Worm (Caenorhabditis elegans) whole organism, young adult: ENCODE results near the gene nhr-40.

Experiments used
- B0261.1 ChIP-seq: sonication (generic microtip); optimal IDR thresholded peaks from 2 replicates; lab custom pipeline; 2016; ENCODE audit warnings: mild to moderate bottlenecking, missing genetic modification characterization, moderate library complexity, missing compliant biosample characterization
- D2030.7 ChIP-seq: fragments of 200-800 bp; sonication (Bioruptor generic); IDR thresholded peaks from 2 replicates; pipeline ENCODE4 v1.3.6; 2022; ENCODE audit warnings: missing genetic modification reagents, missing genetic modification characterization, missing compliant biosample characterization
- F22D6.2 ChIP-seq: sonication (generic microtip); optimal IDR thresholded peaks from 2 replicates; lab custom pipeline; 2016; ENCODE audit warnings: mild to moderate bottlenecking, missing genetic modification characterization, missing compliant biosample characterization
- K12H6.12 ChIP-seq: fragments of 200-800 bp; sonication (Bioruptor generic); optimal IDR thresholded peaks from 2 replicates; lab custom pipeline; 2018; ENCODE audit warnings: mild to moderate bottlenecking, missing genetic modification characterization, missing compliant biosample characterization
- T07F8.4 ChIP-seq: sonication (generic microtip); optimal IDR thresholded peaks from 2 replicates; lab custom pipeline; 2016; ENCODE audit warnings: mild to moderate bottlenecking, missing genetic modification characterization, moderate library complexity, missing compliant biosample characterization
- T26A5.8 ChIP-seq: sonication (generic microtip); optimal IDR thresholded peaks from 2 replicates; lab custom pipeline; 2016; ENCODE audit warnings: missing genetic modification characterization, missing compliant biosample characterization
- Y95B8A.8 ChIP-seq: fragments of 200-800 bp; sonication (Bioruptor generic); IDR thresholded peaks from 2 replicates; pipeline ENCODE4 v1.3.6; 2022; ENCODE audit warnings: missing genetic modification reagents, missing genetic modification characterization, missing compliant biosample characterization
- ZK185.1 ChIP-seq: sonication (generic microtip); optimal IDR thresholded peaks from 2 replicates; lab custom pipeline; 2016; ENCODE audit warnings: mild to moderate bottlenecking, missing genetic modification characterization, missing compliant biosample characterization; ENCODE audit not compliant: poor library complexity, severe bottlenecking
- aptf-2 ChIP-seq: fragments of 200-800 bp; sonication (Bioruptor generic); conservative IDR thresholded peaks from 2 replicates; pipeline ENCODE4 v1.3.6; 2022; ENCODE audit warnings: missing genetic modification reagents, missing genetic modification characterization, missing compliant biosample characterization
- attf-6 ChIP-seq: fragments of 200-800 bp; sonication (Bioruptor generic); IDR thresholded peaks from 2 replicates; pipeline ENCODE4 v1.3.6; 2022; ENCODE audit warnings: missing genetic modification reagents, missing genetic modification characterization, missing compliant biosample characterization
- ccch-3 ChIP-seq: fragments of 200-800 bp; sonication (Bioruptor generic); optimal IDR thresholded peaks from 2 replicates; lab custom pipeline; 2018; ENCODE audit warnings: mild to moderate bottlenecking, missing genetic modification characterization, missing compliant biosample characterization
- cebp-2 ChIP-seq: fragments of 200-800 bp; sonication (Bioruptor generic); IDR thresholded peaks from 2 replicates; pipeline ENCODE4 v1.3.6; 2022; ENCODE audit warnings: missing genetic modification characterization, missing compliant biosample characterization
- die-1 ChIP-seq: sonication (generic microtip); optimal IDR thresholded peaks from 2 replicates; lab custom pipeline; 2016; ENCODE audit warnings: missing genotype, mild to moderate bottlenecking, missing genetic modification characterization, missing compliant biosample characterization
- egl-44 ChIP-seq: fragments of 200-800 bp; sonication (Bioruptor generic); IDR thresholded peaks from 2 replicates; pipeline ENCODE4 v1.3.6; 2022; ENCODE audit warnings: missing genetic modification reagents, missing genetic modification characterization, missing compliant biosample characterization
- gei-17 ChIP-seq: fragments of 200-800 bp; sonication (Bioruptor generic); optimal IDR thresholded peaks from 2 replicates; lab custom pipeline; 2018; ENCODE audit warnings: mild to moderate bottlenecking, missing genetic modification characterization, missing compliant biosample characterization
- hsf-1 ChIP-seq: fragments of 200-800 bp; sonication (Bioruptor generic); IDR thresholded peaks from 2 replicates; pipeline ENCODE4 v1.3.6; 2022; ENCODE audit warnings: missing genetic modification reagents, missing genetic modification characterization, missing compliant biosample characterization
- lag-1 ChIP-seq: fragments of 200-800 bp; sonication (Bioruptor generic); IDR thresholded peaks from 2 replicates; pipeline ENCODE4 v1.3.6; 2022; ENCODE audit warnings: missing genetic modification reagents, missing genetic modification characterization, missing compliant biosample characterization
- let-526 ChIP-seq: fragments of 200-800 bp; sonication (Bioruptor generic); IDR thresholded peaks from 2 replicates; pipeline ENCODE4 v1.3.6; 2022; ENCODE audit warnings: missing genetic modification reagents, missing genetic modification characterization, missing compliant biosample characterization
- lin-35 ChIP-seq, 3 experiments: fragments of 150-350 bp in 2 of 3; sonication (generic microtip) in 1 of 3; optimal IDR thresholded peaks; 2 replicates each; lab custom pipeline; 2014 to 2018; ENCODE audit warnings: missing biosample characterization in 3 of 3, missing genetic modification characterization in 3 of 3, missing genetic modification reagents in 3 of 3
- lir-1 ChIP-seq: fragments of 200-800 bp; sonication (Bioruptor generic); conservative IDR thresholded peaks from 2 replicates; pipeline ENCODE4 v1.3.6; 2022; ENCODE audit warnings: missing genetic modification reagents, missing genetic modification characterization, missing compliant biosample characterization
- mxl-1 ChIP-seq: sonication (generic microtip); optimal IDR thresholded peaks from 2 replicates; lab custom pipeline; 2016; ENCODE audit warnings: missing genetic modification characterization, missing compliant biosample characterization
- nhr-120 ChIP-seq: fragments of 200-800 bp; sonication (Bioruptor generic); IDR thresholded peaks from 2 replicates; pipeline ENCODE4 v1.3.6; 2022; ENCODE audit warnings: missing genetic modification characterization, missing compliant biosample characterization
- nhr-179 ChIP-seq: sonication (generic microtip); optimal IDR thresholded peaks from 2 replicates; lab custom pipeline; 2016; ENCODE audit warnings: mild to moderate bottlenecking, missing genetic modification characterization, missing compliant biosample characterization
- nhr-80 ChIP-seq: sonication (generic microtip); optimal IDR thresholded peaks from 2 replicates; lab custom pipeline; 2016; ENCODE audit warnings: missing genetic modification characterization, missing compliant biosample characterization
- repo-1 ChIP-seq: sonication (generic microtip); optimal IDR thresholded peaks from 2 replicates; lab custom pipeline; 2017; ENCODE audit warnings: mild to moderate bottlenecking, missing genetic modification characterization, missing compliant biosample characterization
- snpc-1.1 ChIP-seq: sonication (generic microtip); optimal IDR thresholded peaks from 2 replicates; lab custom pipeline; 2017; ENCODE audit warnings: missing genetic modification characterization, mild to moderate bottlenecking, missing compliant biosample characterization, antibody characterized with exemption, moderate library complexity, missing genotype, missing genetic modification reagents; ENCODE audit not compliant: insufficient read depth
- snpc-1.3 ChIP-seq: sonication (generic microtip); optimal IDR thresholded peaks from 2 replicates; lab custom pipeline; 2017; ENCODE audit warnings: missing genetic modification characterization, mild to moderate bottlenecking, missing compliant biosample characterization, antibody characterized with exemption, moderate library complexity, missing genotype, missing genetic modification reagents; ENCODE audit not compliant: insufficient read depth
- unc-62 ChIP-seq: fragments of 150-350 bp; optimal IDR thresholded peaks from 2 replicates; lab custom pipeline; 2014; ENCODE audit warnings: missing biosample characterization, missing genetic modification reagents, missing genetic modification characterization
- xnd-1 ChIP-seq: sonication (generic microtip); optimal IDR thresholded peaks from 2 replicates; lab custom pipeline; 2016; ENCODE audit warnings: missing genotype, missing genetic modification reagents, missing genetic modification characterization, missing compliant biosample characterization
- zfh-2 ChIP-seq: fragments of 200-800 bp; sonication (Bioruptor generic); conservative IDR thresholded peaks from 2 replicates; pipeline ENCODE4 v1.3.6; 2022; ENCODE audit warnings: missing genetic modification reagents, missing genetic modification characterization, missing compliant biosample characterization
- zim-3 ChIP-seq: sonication (generic microtip); optimal IDR thresholded peaks from 2 replicates; lab custom pipeline; 2017; ENCODE audit warnings: mild to moderate bottlenecking, missing genetic modification characterization, moderate library complexity, missing compliant biosample characterization
- ztf-25 ChIP-seq: fragments of 200-800 bp; sonication (Bioruptor generic); IDR thresholded peaks from 2 replicates; pipeline ENCODE4 v1.3.6; 2022; ENCODE audit warnings: missing genetic modification reagents, missing genetic modification characterization, missing compliant biosample characterization
- ztf-26 ChIP-seq: sonication (generic microtip); optimal IDR thresholded peaks from 2 replicates; lab custom pipeline; 2017; ENCODE audit warnings: missing genetic modification characterization, missing compliant biosample characterization
- ztf-28 ChIP-seq: fragments of 200-800 bp; sonication (Bioruptor generic); IDR thresholded peaks from 2 replicates; pipeline ENCODE4 v1.3.6; 2022; ENCODE audit warnings: missing genetic modification reagents, missing genetic modification characterization, missing compliant biosample characterization
- ztf-6 ChIP-seq: fragments of 200-800 bp; sonication (Bioruptor generic); IDR thresholded peaks from 2 replicates; pipeline ENCODE4 v1.3.6; 2022; ENCODE audit warnings: missing genetic modification reagents, missing genetic modification characterization, missing compliant biosample characterization

The nhr-40 gene

ce11 chrX:2559979-2560378, 33.8 kb upstream of the nhr-40 start, which contains the start of gene F52H2.5:
F52H2.5 (minus strand) TSS chrX:2560079.
- TF ChIP-seq die-1 (tag; lab: Kevin White, UChicago): no peak
- TF ChIP-seq aptf-2 (GFP tag; lab: Robert Waterston, UW): no peak
- TF ChIP-seq egl-44 (GFP tag; lab: Robert Waterston, UW): no peak
- TF ChIP-seq snpc-1.1 (tag; lab: Kevin White, UChicago): no peak
- TF ChIP-seq zim-3: no peak
- no peak for TF ChIP-seq let-526 (GFP tag; lab: Robert Waterston, UW)
- TF ChIP-seq unc-62 (GFP tag; lab: Kevin White, UChicago): no peak
- TF ChIP-seq ZK185.1 (tag; lab: Kevin White, UChicago): no peak
- TF ChIP-seq K12H6.12 (tag; lab: Kevin White, UChicago): no peak
- no peak for TF ChIP-seq D2030.7
- no peak for TF ChIP-seq mxl-1 (tag; lab: Kevin White, UChicago)
- no peak for TF ChIP-seq ztf-28
- no peak for TF ChIP-seq attf-6
- TF ChIP-seq ztf-26 (tag; lab: Kevin White, UChicago): no peak
- TF ChIP-seq F22D6.2 (tag; lab: Kevin White, UChicago): no peak
- TF ChIP-seq repo-1: no peak
- TF ChIP-seq lir-1: no peak
- no peak for TF ChIP-seq cebp-2 (GFP tag; lab: Robert Waterston, UW)
- TF ChIP-seq lin-35 (GFP tag; optimal IDR thresholded peaks at IDR 0.05; lab: Kevin White, UChicago): no peak

DNA sequence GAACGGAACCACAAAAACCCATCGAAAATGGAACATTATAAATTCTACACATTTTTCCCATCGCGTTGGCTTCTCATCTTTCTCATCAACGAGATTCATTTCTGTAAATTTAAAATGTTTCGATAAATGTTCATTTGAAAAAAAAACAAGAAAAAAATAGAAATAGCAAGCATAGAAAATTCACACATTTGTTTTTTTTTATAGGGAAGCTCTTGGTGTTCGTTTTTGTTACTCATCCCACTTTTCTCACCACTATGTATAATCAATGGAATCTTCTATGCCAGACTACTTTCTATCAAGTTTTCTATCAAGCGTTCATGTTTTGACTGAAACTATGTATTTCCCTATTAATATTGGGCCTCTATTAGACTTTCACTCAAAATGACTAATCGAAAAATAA, 29.8 kb upstream of the nhr-40 start, which contains the start of gene dhcr-24:
dhcr-24 (minus strand) TSS at position 101 of the 400 bp plus-strand sequence.
- TF ChIP-seq xnd-1 (no peak), nhr-120 (GFP tag; lab: Robert Waterston, UW) (no peak), B0261.1 (tag; lab: Kevin White, UChicago) (no peak), gei-17 (GFP tag; lab: Kevin White, UChicago) (no peak)

DNA sequence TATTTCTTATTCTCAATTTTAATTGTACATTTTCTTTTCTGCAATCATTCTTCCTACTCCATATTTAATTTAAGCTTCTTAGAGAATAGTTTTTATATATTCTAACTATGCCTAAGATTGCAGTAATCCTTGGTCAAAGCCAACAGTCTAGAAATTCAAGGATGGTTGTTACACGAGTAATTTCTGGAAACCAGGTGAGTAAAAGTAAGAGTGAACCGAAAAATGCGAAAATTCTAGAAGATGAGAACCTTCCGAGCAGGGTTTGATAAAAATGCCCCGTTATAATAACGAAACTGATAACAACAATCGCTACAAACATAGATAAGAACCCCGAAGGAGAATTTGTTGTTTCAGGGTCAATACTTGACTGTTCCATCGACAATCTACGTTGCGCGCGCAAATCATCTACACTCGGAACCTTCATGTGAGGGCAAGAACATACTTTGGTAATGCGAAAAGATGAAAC, 28.5 kb upstream of the nhr-40 start, which contains the start of gene F52H2.15:
F52H2.15 (plus strand) TSS at position 51 of the 466 bp plus-strand sequence.
- TF ChIP-seq nhr-80 (tag; lab: Kevin White, UChicago) (peak; percentile 49), T26A5.8 (tag; lab: Kevin White, UChicago) (no peak)

ce11 chrX:2567761-2568160, 26.0 kb upstream of the nhr-40 start:
- no peak for TF ChIP-seq snpc-1.3 (tag; lab: Kevin White, UChicago)
- no peak for TF ChIP-seq zfh-2 (GFP tag; lab: Robert Waterston, UW)
- TF ChIP-seq ccch-3: no peak
- no peak for TF ChIP-seq lag-1 (GFP tag; lab: Robert Waterston, UW)
- TF ChIP-seq ZK185.1 (tag; lab: Kevin White, UChicago): no peak
- no peak for TF ChIP-seq hsf-1 (GFP tag; lab: Robert Waterston, UW)
- no peak for TF ChIP-seq ztf-6
- TF ChIP-seq T07F8.4 (tag; lab: Kevin White, UChicago): no peak
- no peak for TF ChIP-seq ztf-25
- TF ChIP-seq Y95B8A.8 (GFP tag; lab: Robert Waterston, UW): no peak
- TF ChIP-seq nhr-179 (tag; lab: Kevin White, UChicago): no peak
- no peak for TF ChIP-seq K12H6.12 (tag; lab: Kevin White, UChicago)
